Worm (Caenorhabditis elegans): ENCODE data around the gene ZK1128.1.

DNA sequence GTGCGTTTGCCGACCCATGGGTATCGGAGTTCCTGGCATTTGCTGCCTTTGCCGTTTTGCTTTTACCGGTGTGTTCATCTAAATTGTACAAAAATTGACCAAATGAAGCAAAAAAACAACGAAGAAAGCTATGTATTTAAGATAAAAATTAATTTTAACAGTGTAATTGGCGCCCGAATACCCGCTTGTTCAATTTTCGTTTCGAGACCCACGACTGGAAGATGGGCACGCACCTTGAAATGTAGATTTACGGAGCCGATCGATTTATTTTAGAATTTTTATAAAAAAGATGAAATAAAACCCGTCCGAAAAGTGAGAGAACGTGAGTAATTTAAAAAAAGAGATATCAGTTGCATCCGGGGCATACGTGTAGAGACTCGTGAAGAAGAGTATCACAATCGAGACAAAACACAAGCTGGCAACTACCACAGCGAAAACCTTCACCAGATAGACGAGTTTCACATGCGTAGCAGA, 26.0 kb downstream of the ZK1128.1 start, which contains the start of gene hal-2:
- TF ChIP-seq dpl-1 (GFP tag; optimal IDR thresholded peaks at IDR 0.05) = no peak
- no peak for TF ChIP-seq sptf-2 (GFP tag; optimal IDR thresholded peaks at IDR 0.05)
- no peak for TF ChIP-seq nhr-27 (tag; optimal IDR thresholded peaks at IDR 0.05)
- TF ChIP-seq pha-4 (tag; optimal IDR thresholded peaks at IDR 0.05) = no peak
- no peak for TF ChIP-seq dox-1 (GFP tag; IDR thresholded peaks at IDR 0.05)
- TF ChIP-seq somi-1 (GFP tag; optimal IDR thresholded peaks at IDR 0.05) = no peak
- TF ChIP-seq let-607 (tag; optimal IDR thresholded peaks at IDR 0.05) = no peak
- TF ChIP-seq mes-4 (tag; optimal IDR thresholded peaks at IDR 0.05) = no peak
- TF ChIP-seq nfyb-1 (GFP tag; IDR thresholded peaks at IDR 0.05) = no peak
- TF ChIP-seq unc-62 (GFP tag; optimal IDR thresholded peaks at IDR 0.05) = no peak
